Worm (Caenorhabditis elegans): ENCODE measurements around the gene kin-20.

ce11 chrX:15283740-15284139 is 6.2 kb upstream of the kin-20 start, which contains the start of gene jud-4:
- TF ChIP-seq tab-1 (GFP tag; IDR thresholded peaks at IDR 0.05) = no peak
- TF ChIP-seq med-1 (GFP tag; optimal IDR thresholded peaks at IDR 0.05; ENCODE audit: insufficient read depth) = no peak
